Fruit fly (Drosophila melanogaster): ENCODE results near the gene CG5023.
A peak's percentile ranks its signal among the peaks of the same experiment; 100 is the strongest.

The CG5023 gene

dm6 chr3R:20169135-20169534, at the start of gene CG5023:
CG5023 (plus strand) TSS chr3R:20169435.
- no peak for TF ChIP-seq toe (GFP tag; optimal IDR thresholded peaks at IDR 0.05)
- TF ChIP-seq CG7045 (GFP tag; optimal IDR thresholded peaks at IDR 0.05): no peak
- no peak for TF ChIP-seq cnc (optimal IDR thresholded peaks at IDR 0.05)
- no peak for TF ChIP-seq pad (GFP tag; optimal IDR thresholded peaks at IDR 0.05)
- no peak for TF ChIP-seq ovo (GFP tag; optimal IDR thresholded peaks at IDR 0.05)
- no peak for TF ChIP-seq CG7101 (tag; optimal IDR thresholded peaks at IDR 0.05)
- no peak for TF ChIP-seq CG11617 (GFP tag; optimal IDR thresholded peaks at IDR 0.05)
- TF ChIP-seq Hr96 (GFP tag; optimal IDR thresholded peaks at IDR 0.05): no peak
- no peak for TF ChIP-seq Crg-1 (GFP tag; optimal IDR thresholded peaks at IDR 0.05)

- TF ChIP-seq cic (GFP tag; optimal IDR thresholded peaks at IDR 0.05) (no peak), CG7101 (tag; optimal IDR thresholded peaks at IDR 0.05) (no peak), Mnt (GFP tag; optimal IDR thresholded peaks at IDR 0.05) (no peak), bab1 (GFP tag; optimal IDR thresholded peaks at IDR 0.05) (no peak), kay (GFP tag; ENCODE audit: borderline replicate concordance) (no peak), CG11617 (GFP tag; optimal IDR thresholded peaks at IDR 0.05) (no peak), pad (GFP tag; optimal IDR thresholded peaks at IDR 0.05) (no peak), Hr96 (GFP tag; optimal IDR thresholded peaks at IDR 0.05) (no peak), Clk (GFP tag; optimal IDR thresholded peaks at IDR 0.05) (no peak), tj (GFP tag; optimal IDR thresholded peaks at IDR 0.05) (no peak), CG12768 (GFP tag; optimal IDR thresholded peaks at IDR 0.05) (no peak), CG1620 (GFP tag; optimal IDR thresholded peaks at IDR 0.05) (no peak), toe (GFP tag; optimal IDR thresholded peaks at IDR 0.05) (no peak), CG14711 (tag; optimal IDR thresholded peaks at IDR 0.05) (no peak)
Observed at dm6 chr3R:20120760-20121159, 48.5 kb upstream of the CG5023 start, which contains the start of gene Gr92a. Gr92a (plus strand) TSS chr3R:20121060.

- TF ChIP-seq cnc (optimal IDR thresholded peaks at IDR 0.05) (no peak), CG11617 (GFP tag; optimal IDR thresholded peaks at IDR 0.05) (no peak), Clk (GFP tag; optimal IDR thresholded peaks at IDR 0.05) (no peak), CG5204 (GFP tag; optimal IDR thresholded peaks at IDR 0.05) (no peak), CG14711 (tag; optimal IDR thresholded peaks at IDR 0.05) (no peak), Hr96 (GFP tag; optimal IDR thresholded peaks at IDR 0.05) (no peak), kay (GFP tag; ENCODE audit: borderline replicate concordance) (no peak), toe (GFP tag; optimal IDR thresholded peaks at IDR 0.05) (no peak), ovo (GFP tag; optimal IDR thresholded peaks at IDR 0.05) (no peak), CG33017 (tag; optimal IDR thresholded peaks at IDR 0.05) (no peak), CG7045 (GFP tag; optimal IDR thresholded peaks at IDR 0.05) (no peak), cic (GFP tag; optimal IDR thresholded peaks at IDR 0.05) (no peak), CG12768 (GFP tag; optimal IDR thresholded peaks at IDR 0.05) (no peak), Crg-1 (GFP tag; optimal IDR thresholded peaks at IDR 0.05) (no peak)
Observed at dm6 chr3R:20124394-20124793, 44.8 kb upstream of the CG5023 start.

DNA sequence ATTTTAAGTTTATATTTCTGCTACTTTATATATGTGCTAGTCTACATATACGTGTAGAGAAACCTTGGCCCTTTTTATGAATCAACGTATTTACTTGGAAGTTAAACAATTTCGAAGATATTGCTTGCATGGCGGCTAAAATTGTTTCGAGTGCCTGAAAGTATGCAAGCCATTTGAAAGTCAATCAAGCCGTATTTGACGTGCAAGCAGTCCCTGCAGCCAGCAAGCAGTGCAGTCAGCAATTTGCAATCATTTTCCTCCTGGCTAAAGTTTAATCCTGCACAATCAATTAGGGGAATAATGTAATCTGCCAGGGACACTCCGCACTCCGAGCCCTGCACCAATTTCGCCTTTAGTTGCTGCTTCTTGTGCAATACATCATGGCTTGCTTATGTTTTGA, 14.6 kb upstream of the CG5023 start:
- TF ChIP-seq CG12768 (GFP tag; optimal IDR thresholded peaks at IDR 0.05) (no peak), Mnt (GFP tag; optimal IDR thresholded peaks at IDR 0.05) (no peak), pad (GFP tag; optimal IDR thresholded peaks at IDR 0.05) (no peak), CG7101 (tag; optimal IDR thresholded peaks at IDR 0.05) (no peak), CG11617 (GFP tag; optimal IDR thresholded peaks at IDR 0.05) (no peak), CG14711 (tag; optimal IDR thresholded peaks at IDR 0.05) (no peak), Hr96 (GFP tag; optimal IDR thresholded peaks at IDR 0.05) (no peak), cnc (optimal IDR thresholded peaks at IDR 0.05) (no peak), bab1 (GFP tag; optimal IDR thresholded peaks at IDR 0.05) (no peak)

dm6 chr3R:20167635-20168395, 1.4 kb upstream of the CG5023 start:
- no peak for TF ChIP-seq CG12768 (GFP tag; optimal IDR thresholded peaks at IDR 0.05)
- TF ChIP-seq pad (GFP tag; optimal IDR thresholded peaks at IDR 0.05): no peak

DNA sequence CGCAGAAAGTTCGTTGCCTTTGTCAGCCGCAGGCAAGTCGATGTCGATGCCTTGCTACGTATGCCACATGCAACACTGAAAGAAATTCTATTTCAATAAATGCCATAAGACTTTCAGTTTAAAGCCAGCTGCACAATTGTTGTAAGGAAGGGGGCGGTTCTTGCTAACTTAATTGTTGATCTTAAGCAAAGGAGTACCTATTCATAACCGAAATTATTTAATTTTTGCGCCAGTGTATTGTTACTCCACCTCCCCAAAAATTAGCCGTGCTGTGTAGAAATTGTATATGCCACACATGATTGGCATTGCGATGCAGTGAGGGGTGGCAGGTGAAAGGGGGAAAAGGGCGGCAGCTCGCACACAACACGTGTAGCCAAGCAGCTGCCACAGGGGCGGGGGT, 15.8 kb downstream of the CG5023 start:
- no peak for TF ChIP-seq CG5204 (GFP tag; optimal IDR thresholded peaks at IDR 0.05)

- peak; percentile 51 for TF ChIP-seq Mnt (GFP tag; optimal IDR thresholded peaks at IDR 0.05)
- no peak for TF ChIP-seq Clk (GFP tag; optimal IDR thresholded peaks at IDR 0.05)
Observed at dm6 chr3R:20204478-20205030, 35.3 kb downstream of the CG5023 start, which contains the start of gene Nlg4. Nlg4 (plus strand) TSS chr3R:20204809.

- no peak for TF ChIP-seq CG33017 (tag; optimal IDR thresholded peaks at IDR 0.05)
- no peak for TF ChIP-seq CG11617 (GFP tag; optimal IDR thresholded peaks at IDR 0.05)
- TF ChIP-seq toe (GFP tag; optimal IDR thresholded peaks at IDR 0.05): no peak
- no peak for TF ChIP-seq bab1 (GFP tag; optimal IDR thresholded peaks at IDR 0.05)
- TF ChIP-seq tj (GFP tag; optimal IDR thresholded peaks at IDR 0.05): no peak
- TF ChIP-seq Mnt (GFP tag; optimal IDR thresholded peaks at IDR 0.05): no peak
- TF ChIP-seq CG7101 (tag; optimal IDR thresholded peaks at IDR 0.05): no peak
- no peak for TF ChIP-seq CG1620 (GFP tag; optimal IDR thresholded peaks at IDR 0.05)
- TF ChIP-seq CG5204 (GFP tag; optimal IDR thresholded peaks at IDR 0.05): no peak
- TF ChIP-seq pad (GFP tag; optimal IDR thresholded peaks at IDR 0.05): no peak
- no peak for TF ChIP-seq cic (GFP tag; optimal IDR thresholded peaks at IDR 0.05)
Observed at dm6 chr3R:20209691-20210090, 40.5 kb downstream of the CG5023 start, which contains the start of gene CG17199. CG17199 (minus strand) TSS chr3R:20209791.
